Worm (Caenorhabditis elegans) whole organism, mixed stage, embryonic: ENCODE results near the gene C03B1.6.

Experiments used
- elt-3 ChIP-seq: fragments of 150-350 bp; optimal IDR thresholded peaks from 2 replicates; lab custom pipeline; 2014; ENCODE audit warnings: missing biosample characterization, missing genetic modification characterization
- ztf-11 ChIP-seq: fragments of 150-350 bp; optimal IDR thresholded peaks from 2 replicates; lab custom pipeline; 2014; ENCODE audit warnings: missing biosample characterization, missing genetic modification characterization

DNA sequence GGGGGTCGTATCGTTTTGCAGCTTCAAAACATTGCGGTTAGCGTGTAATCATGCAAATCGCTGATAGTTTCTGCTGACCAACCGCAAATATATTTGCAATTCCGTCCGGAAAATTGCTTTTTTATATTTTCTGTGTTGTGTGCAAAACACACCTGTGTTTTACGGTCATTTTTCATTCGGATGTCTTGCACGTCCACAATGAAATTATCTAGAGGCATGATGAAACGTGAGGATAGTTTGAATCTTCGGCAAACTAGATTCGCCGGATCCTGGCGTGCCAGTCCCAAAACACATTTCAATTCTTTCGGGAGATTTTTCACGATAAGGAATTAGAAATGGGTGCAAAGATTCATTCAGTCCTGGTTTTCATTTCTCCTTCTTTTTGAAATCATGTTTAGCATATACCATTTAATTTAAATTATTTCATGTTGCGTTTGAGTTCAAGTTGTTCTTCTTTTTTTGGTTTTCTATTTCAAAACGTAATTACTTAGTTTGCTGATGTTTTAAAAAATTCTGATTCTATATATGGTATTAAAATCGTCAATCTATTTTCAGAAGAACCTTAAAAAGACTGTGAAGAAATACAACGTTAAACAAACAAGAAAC is 5.0 kb downstream of the C03B1.6 start, which contains the start of gene C03B1.5:
- no peak for TF ChIP-seq ztf-11 (tag; lab: Kevin White, UChicago)
- no peak for TF ChIP-seq elt-3 (tag; lab: Kevin White, UChicago)
